Fruit fly (Drosophila melanogaster): ENCODE data around the gene sba.

Gene sba

DNA sequence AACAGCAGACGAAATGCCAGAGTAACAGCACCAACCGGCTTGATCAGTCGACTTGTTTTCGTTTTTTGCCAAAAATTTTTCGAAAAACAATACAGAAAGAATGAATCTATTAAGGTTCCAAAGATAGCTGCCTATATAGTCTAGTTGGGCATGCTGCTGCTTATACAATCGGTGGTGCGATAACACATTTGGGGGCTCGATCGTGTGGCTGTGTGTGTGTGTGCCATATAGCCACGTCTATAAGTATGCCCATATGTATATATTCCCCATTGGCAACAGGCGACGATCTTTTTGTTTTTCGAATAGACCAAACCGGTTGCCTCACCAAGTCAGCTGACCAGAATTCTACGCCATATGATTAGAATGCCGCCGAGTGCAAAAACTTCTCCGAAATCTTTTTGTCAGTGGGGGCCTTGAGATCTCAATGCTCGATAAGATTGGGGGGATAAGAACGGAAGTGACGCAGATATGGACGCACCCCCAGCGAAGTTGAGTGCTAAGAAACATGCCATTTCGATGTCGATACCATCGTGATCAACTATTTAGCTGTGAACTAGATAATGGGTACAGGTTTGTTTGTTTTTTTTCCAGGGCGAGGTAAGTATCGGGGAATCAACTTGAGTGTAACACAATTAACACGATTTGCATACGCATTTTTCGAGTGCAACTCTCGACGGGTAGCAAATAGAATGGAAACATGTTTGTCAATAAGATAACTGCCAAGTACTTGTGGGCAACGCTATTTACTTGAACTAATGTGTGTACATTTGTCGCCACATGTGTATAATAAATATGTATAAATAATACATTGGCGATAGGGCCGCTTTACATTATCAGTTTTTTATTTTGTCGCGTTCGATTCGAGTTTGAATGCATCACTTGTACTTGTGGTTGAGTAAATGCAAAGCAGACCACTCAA, 17.4 kb upstream of the sba start (continued):
- TF ChIP-seq BtbVII (GFP tag; optimal IDR thresholded peaks at IDR 0.05) (peak; percentile 72), CTCF (GFP tag; optimal IDR thresholded peaks at IDR 0.05) (peak; percentile 30), ssp (GFP tag; IDR thresholded peaks at IDR 0.05) (peak; percentile 38; the same call in 1 of the 2 replicates), chm (GFP tag; IDR thresholded peaks at IDR 0.05) (peak; percentile 86; the same call in 1 of the 2 replicates), seq (GFP tag; IDR thresholded peaks at IDR 0.05) (peak; percentile 87), CG12769 (tag; optimal IDR thresholded peaks at IDR 0.05) (peak; percentile 53), maf-S (GFP tag; optimal IDR thresholded peaks at IDR 0.05) (peak; percentile 40), sim (GFP tag; IDR thresholded peaks at IDR 0.05) (peak; percentile 84), CG3407 (GFP tag; optimal IDR thresholded peaks at IDR 0.05) (peak; percentile 95), CG2129 (GFP tag; IDR thresholded peaks at IDR 0.05; ENCODE audit: partially characterized antibody) (no peak), sug (tag; optimal IDR thresholded peaks at IDR 0.05) (peak; percentile 99), CG3838 (GFP tag; optimal IDR thresholded peaks at IDR 0.05) (peak; percentile 76), CG3995 (GFP tag; optimal IDR thresholded peaks at IDR 0.05) (no peak), shn (GFP tag; optimal IDR thresholded peaks at IDR 0.05) (no peak), sc (optimal IDR thresholded peaks at IDR 0.05) (no peak), sc (GFP tag; optimal IDR thresholded peaks at IDR 0.05) (peak; percentile 88), otp (GFP tag; IDR thresholded peaks at IDR 0.05) (peak; percentile 92), Dad (GFP tag; optimal IDR thresholded peaks at IDR 0.05) (no peak), CG11723 (GFP tag; optimal IDR thresholded peaks at IDR 0.05) (peak; percentile 84), insv (GFP tag; optimal IDR thresholded peaks at IDR 0.05) (peak in 1 of 2 experiments; percentile 75), dati (GFP tag; IDR thresholded peaks at IDR 0.05) (no peak), Ets65A (GFP tag) (peak; percentile 71), esg (GFP tag; conservative IDR thresholded peaks at IDR 0.05) (no peak), Abd-B (GFP tag; optimal IDR thresholded peaks at IDR 0.05) (peak; percentile 8), Hr51 (GFP tag; optimal IDR thresholded peaks at IDR 0.05) (peak; percentile 39 to 40), slp2 (GFP tag; optimal IDR thresholded peaks at IDR 0.05) (no peak), CG12236 (GFP tag; optimal IDR thresholded peaks at IDR 0.05) (peak; percentile 83), jigr1 (GFP tag; IDR thresholded peaks at IDR 0.05) (no peak), Six4 (GFP tag; optimal IDR thresholded peaks at IDR 0.05) (peak; percentile 68), fu2 (GFP tag; optimal IDR thresholded peaks at IDR 0.05) (peak; percentile 4), CHES-1-like (GFP tag; optimal IDR thresholded peaks at IDR 0.05) (peak; percentile 51), jumu (GFP tag; optimal IDR thresholded peaks at IDR 0.05) (no peak), bcd (GFP tag; optimal IDR thresholded peaks at IDR 0.05) (peak; percentile 76), Lpt (GFP tag; optimal IDR thresholded peaks at IDR 0.05) (no peak), Dbx (GFP tag; IDR thresholded peaks at IDR 0.05) (peak; percentile 81), B-H2 (GFP tag; optimal IDR thresholded peaks at IDR 0.05) (peak; percentile 31), Lhr (GFP tag; optimal IDR thresholded peaks at IDR 0.05) (peak; percentile 88), Fer1 (GFP tag; optimal IDR thresholded peaks at IDR 0.05) (peak; percentile 84), CG1233 (GFP tag; optimal IDR thresholded peaks at IDR 0.05) (peak; percentile 95), CG10959 (GFP tag; IDR thresholded peaks at IDR 0.05) (peak; percentile 46), zf30C (GFP tag; optimal IDR thresholded peaks at IDR 0.05) (peak; percentile 10), Deaf1 (tag; optimal IDR thresholded peaks at IDR 0.05) (no peak), sima (GFP tag; optimal IDR thresholded peaks at IDR 0.05) (peak; percentile 58), wdn (GFP tag; IDR thresholded peaks at IDR 0.05) (no peak), mld (GFP tag; IDR thresholded peaks at IDR 0.05; ENCODE audit: partially characterized antibody) (no peak), lmd (GFP tag; IDR thresholded peaks at IDR 0.05) (no peak), org-1 (GFP tag; optimal IDR thresholded peaks at IDR 0.05) (peak; percentile 88), CG6813 (GFP tag; optimal IDR thresholded peaks at IDR 0.05) (peak; percentile 95), Fer2 (tag; optimal IDR thresholded peaks at IDR 0.05) (peak; percentile 70), D19A (tag; optimal IDR thresholded peaks at IDR 0.05) (peak; percentile 64)

Data from whole organism, embryonic.